Worm (Caenorhabditis elegans): ENCODE data around the gene K07C11.8.

K07C11.8 gene

DNA sequence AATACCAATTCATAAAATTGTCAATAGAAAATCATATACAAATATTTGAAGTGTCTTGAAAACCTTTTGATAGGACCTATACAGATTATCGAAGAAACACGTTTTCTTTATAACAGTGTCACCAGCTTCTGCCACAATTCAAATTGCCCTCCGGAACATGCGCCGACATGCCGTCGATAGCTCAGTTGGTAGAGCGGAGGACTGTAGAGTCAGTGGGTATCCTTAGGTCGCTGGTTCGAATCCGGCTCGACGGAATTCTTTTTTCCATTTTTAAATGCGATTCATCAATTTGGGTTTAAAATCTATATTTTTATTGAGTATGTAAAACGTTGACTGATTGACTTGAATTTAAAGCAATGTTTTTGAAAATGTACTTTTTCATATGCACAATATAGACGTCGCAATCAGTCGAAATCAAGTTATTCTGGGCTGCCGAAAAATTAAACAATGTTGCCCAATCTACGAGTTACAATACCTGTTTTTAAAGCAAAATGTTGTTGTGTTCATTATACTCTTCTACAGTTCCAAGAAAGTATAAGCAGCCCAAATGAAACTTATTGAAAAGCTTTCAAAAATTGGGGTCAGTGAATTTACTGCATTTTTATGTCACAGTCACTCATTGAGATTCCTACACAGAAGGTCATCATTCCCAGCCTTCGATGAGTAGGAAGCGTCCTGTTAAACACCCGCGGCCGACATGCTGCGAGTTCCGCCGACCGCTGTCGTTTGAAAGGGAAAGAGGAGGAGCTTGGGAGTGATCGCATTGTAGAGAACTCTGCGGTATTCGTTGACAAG, 29.8 kb upstream of the K07C11.8 start:
- TF ChIP-seq ceh-24 (tag; optimal IDR thresholded peaks at IDR 0.05) (no peak), zip-5 (tag; optimal IDR thresholded peaks at IDR 0.05) (no peak), ceh-45 (GFP tag; IDR thresholded peaks at IDR 0.05) (no peak), ceh-14 (tag; optimal IDR thresholded peaks at IDR 0.05) (no peak), elt-2 (tag; optimal IDR thresholded peaks at IDR 0.05) (peak; percentile 32), eyg-1 (tag; optimal IDR thresholded peaks at IDR 0.05) (no peak), ref-2 (tag; optimal IDR thresholded peaks at IDR 0.05) (no peak), fkh-6 (tag; optimal IDR thresholded peaks at IDR 0.05) (peak; percentile 2), ama-1 (optimal IDR thresholded peaks at IDR 0.05) (peak; percentile 74), unc-55 (GFP tag; optimal IDR thresholded peaks at IDR 0.05) (no peak), unc-42 (tag; optimal IDR thresholded peaks at IDR 0.05) (no peak), ztf-16 (tag; optimal IDR thresholded peaks at IDR 0.05) (no peak), C38D4.7 (GFP tag; optimal IDR thresholded peaks at IDR 0.05) (no peak), C08G9.2 (tag; optimal IDR thresholded peaks at IDR 0.05) (no peak)

DNA sequence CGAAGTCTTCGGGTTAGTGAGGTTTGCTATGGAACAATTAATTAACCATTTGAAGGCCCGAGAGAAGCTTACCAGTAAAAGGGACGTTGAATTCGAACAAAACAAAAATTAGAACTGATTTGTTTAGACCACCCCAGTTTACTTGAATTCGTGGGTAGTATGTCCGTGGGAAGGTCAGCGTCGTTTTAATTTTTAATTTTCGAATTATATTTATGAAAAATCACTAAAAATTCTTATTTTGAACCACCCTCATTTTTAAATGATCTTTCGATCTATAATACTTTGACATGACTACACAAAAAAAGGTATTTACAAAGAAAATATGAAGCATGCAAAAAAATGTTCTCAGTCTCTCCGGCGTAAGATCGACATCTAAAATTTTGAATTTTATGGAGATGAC, 27.8 kb upstream of the K07C11.8 start, which contains the start of gene C16D9.5:
C16D9.5 (minus strand) TSS at position 101 of the 400 bp plus-strand sequence.
- no peak for TF ChIP-seq pag-3 (tag; optimal IDR thresholded peaks at IDR 0.05; ENCODE audit: borderline replicate concordance)
- TF ChIP-seq T23F11.4 (GFP tag; optimal IDR thresholded peaks at IDR 0.05) = no peak
- TF ChIP-seq ceh-45 (GFP tag; IDR thresholded peaks at IDR 0.05) = no peak
- TF ChIP-seq ceh-9 (tag; optimal IDR thresholded peaks at IDR 0.05) = no peak
- no peak for TF ChIP-seq C38D4.7 (GFP tag; optimal IDR thresholded peaks at IDR 0.05)
- TF ChIP-seq C08G9.2 (tag; optimal IDR thresholded peaks at IDR 0.05) = no peak

DNA sequence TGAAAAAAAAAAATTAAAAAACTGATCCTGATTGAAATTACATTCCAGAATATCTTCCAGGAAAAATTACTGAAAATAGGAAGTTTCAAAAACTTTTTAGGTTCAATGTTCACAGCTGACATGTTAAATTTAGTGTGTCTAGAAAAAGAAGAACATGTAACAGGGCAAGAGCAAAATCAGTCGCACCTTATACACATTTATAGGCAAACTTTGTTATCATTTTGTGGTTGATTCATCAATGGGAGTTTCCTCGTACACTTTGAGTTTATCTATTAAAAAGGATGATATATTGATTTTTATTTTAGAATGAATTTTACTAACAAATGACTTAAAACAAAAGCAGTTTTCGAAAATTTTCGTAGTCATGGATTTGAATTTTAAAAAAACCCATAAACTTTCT, 25.5 kb upstream of the K07C11.8 start:
- TF ChIP-seq lim-6 (tag; optimal IDR thresholded peaks at IDR 0.05) (no peak), F13H6.1 (tag; optimal IDR thresholded peaks at IDR 0.05) (no peak), rnt-1 (tag; optimal IDR thresholded peaks at IDR 0.05) (no peak), ref-2 (tag; optimal IDR thresholded peaks at IDR 0.05) (no peak), tbx-2 (tag; optimal IDR thresholded peaks at IDR 0.05) (no peak), ets-4 (tag; optimal IDR thresholded peaks at IDR 0.05) (no peak), fkh-10 (GFP tag; optimal IDR thresholded peaks at IDR 0.05) (no peak), ceh-34 (tag; optimal IDR thresholded peaks at IDR 0.05) (no peak), unc-55 (GFP tag; optimal IDR thresholded peaks at IDR 0.05) (no peak), elt-2 (tag; optimal IDR thresholded peaks at IDR 0.05) (no peak), pax-1 (tag; optimal IDR thresholded peaks at IDR 0.05) (no peak), nhr-11 (tag; optimal IDR thresholded peaks at IDR 0.05) (no peak), pros-1 (tag; optimal IDR thresholded peaks at IDR 0.05) (no peak)

DNA sequence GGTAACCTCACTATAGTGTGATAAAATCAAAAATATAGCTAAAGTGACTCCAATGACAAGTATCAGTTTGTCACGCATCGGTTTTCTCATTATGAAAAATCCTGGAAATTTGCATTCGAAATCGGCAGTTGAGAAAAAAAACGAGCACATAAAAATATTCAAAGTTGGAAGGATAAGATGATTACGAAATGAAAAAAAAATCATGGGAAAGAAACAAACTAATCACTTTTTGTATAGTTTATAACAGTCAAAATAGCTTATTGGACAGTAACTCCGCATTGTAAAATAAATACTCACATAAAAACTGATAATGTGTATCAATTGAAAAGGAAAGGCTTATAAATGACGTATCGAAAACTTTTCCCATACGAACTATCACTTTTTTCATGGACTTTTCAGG, 25.1 kb upstream of the K07C11.8 start, which contains the start of gene C16D9.4:
C16D9.4 (minus strand) TSS at position 101 of the 400 bp plus-strand sequence.
- TF ChIP-seq elt-2 (tag; optimal IDR thresholded peaks at IDR 0.05) (no peak), K09A11.1 (tag; optimal IDR thresholded peaks at IDR 0.05; ENCODE audit: insufficient read depth) (no peak), gmeb-2 (tag; optimal IDR thresholded peaks at IDR 0.05) (no peak), pha-4 (tag; optimal IDR thresholded peaks at IDR 0.05) (no peak), sox-2 (GFP tag; IDR thresholded peaks at IDR 0.05) (no peak), sdc-2 (tag; optimal IDR thresholded peaks at IDR 0.05) (no peak), eyg-1 (tag; optimal IDR thresholded peaks at IDR 0.05) (no peak), pax-1 (tag; optimal IDR thresholded peaks at IDR 0.05) (no peak), odd-2 (tag; optimal IDR thresholded peaks at IDR 0.05) (no peak), elt-4 (tag; optimal IDR thresholded peaks at IDR 0.05) (no peak), nfya-1 (tag; optimal IDR thresholded peaks at IDR 0.05) (no peak), F13H6.1 (tag; optimal IDR thresholded peaks at IDR 0.05) (no peak), ceh-24 (tag; optimal IDR thresholded peaks at IDR 0.05) (no peak), tbx-2 (tag; optimal IDR thresholded peaks at IDR 0.05) (no peak), pros-1 (tag; optimal IDR thresholded peaks at IDR 0.05) (no peak)
